Fruit fly (Drosophila melanogaster) whole organism, larva: ENCODE data around the gene zf30C.

Source experiments
- noc ChIP-seq: fragments of 200-800 bp; sonication (Bioruptor generic); optimal IDR thresholded peaks from 3 replicates; lab custom pipeline; 2019; ENCODE audit warnings: missing biosample characterization, mild to moderate bottlenecking, missing genetic modification characterization, moderate library complexity

zf30C gene

DNA sequence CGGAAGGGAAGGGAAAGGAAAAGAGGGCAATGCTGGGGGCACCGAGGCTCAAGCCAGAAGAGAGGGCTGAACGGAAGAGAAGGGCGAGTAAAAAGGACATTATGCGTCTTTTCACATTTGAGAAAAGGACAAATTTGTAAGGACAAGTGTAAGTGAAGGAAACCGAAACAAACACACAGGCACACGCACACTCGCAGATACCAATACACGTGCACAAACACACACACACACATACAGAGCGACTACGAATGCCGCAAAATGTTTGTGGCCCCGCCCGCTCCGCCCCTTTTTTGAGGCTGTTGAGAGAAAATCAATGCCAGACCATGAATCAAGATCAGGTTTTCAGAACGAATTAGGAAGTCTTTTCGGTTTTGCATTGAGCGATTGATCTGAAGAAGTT is 4.8 kb upstream of the zf30C start:
- TF ChIP-seq noc (tag; lab: Kevin White, UChicago): no peak

- no peak for TF ChIP-seq noc (tag; lab: Kevin White, UChicago)
These were observed 3.3 kb upstream of the zf30C start for dm6 chr2L:9754817-9755216.

- TF ChIP-seq noc (tag; lab: Kevin White, UChicago): no peak
These were observed 714 bp downstream of the zf30C start for dm6 chr2L:9758856-9759255.

dm6 chr2L:9763212-9763869 is 5.2 kb downstream of the zf30C start, which contains the start of the genes Taf11 and und:
Gene Taf11 (minus strand): TSS chr2L:9763262.
Gene und (plus strand): TSS chr2L:9763369.
- peak; percentile 51 for TF ChIP-seq noc (tag; lab: Kevin White, UChicago)

- TF ChIP-seq noc (tag; lab: Kevin White, UChicago): no peak
These were observed 8.6 kb downstream of the zf30C start, which contains the start of gene CG4017 for dm6 chr2L:9766758-9767157. Gene CG4017 (plus strand): TSS chr2L:9767058.

- peak; percentile 58 for TF ChIP-seq noc (tag; lab: Kevin White, UChicago)
These were observed 10.6 kb downstream of the zf30C start, which contains the start of gene CG17633 for dm6 chr2L:9768735-9769134. Gene CG17633 (plus strand): TSS chr2L:9769060.

DNA sequence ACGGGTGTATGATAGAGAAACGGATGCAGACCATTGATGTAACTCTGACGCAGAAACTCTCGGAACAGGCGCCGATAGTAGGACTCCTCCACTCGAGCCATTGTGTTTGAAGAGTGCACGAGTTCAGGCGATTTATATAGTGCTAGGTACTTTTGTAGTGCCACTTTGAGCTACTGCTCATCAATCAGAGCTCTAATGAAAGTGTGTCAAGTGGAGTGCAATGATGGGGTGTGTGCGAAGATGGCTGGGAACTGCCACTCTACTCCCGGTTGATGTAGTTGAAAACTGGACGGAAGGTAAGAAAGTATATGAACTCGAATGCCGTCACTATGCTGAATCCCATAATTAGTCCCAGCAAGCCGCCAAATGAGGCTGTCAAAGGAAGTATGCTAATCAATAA is 12.8 kb downstream of the zf30C start, which contains the start of gene ppk18:
ppk18 (minus strand) TSS at position 101 of the 400 bp plus-strand sequence.
- no peak for TF ChIP-seq noc (tag; lab: Kevin White, UChicago)

DNA sequence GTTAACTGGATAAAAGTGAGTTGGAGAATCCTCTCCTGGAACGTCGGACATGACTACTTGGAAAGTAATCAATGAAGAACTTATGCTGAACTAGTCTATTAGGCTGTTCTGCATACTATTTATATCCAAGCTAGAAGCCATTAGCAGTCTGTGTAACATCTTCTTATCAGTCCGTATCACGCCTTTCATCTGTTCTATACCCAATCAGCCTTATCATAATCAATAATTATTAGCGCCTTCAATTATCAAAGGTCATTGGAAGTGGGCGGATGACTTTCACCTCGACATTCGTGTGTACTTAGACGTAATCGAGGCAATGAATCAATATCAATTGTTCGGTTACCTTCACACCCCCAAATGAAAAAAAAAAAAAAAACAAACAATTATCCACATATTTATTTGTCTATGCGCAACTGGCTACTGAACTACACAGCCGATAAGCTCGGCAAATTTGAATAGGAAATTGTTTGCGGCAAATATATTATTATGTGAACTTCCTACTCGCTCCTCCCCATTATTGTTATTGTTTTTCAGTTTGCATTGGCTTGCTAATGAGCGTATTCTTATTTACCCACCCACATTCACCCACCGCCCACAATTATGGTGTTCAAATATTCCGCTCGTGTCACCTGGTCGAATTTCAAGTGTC is 17.0 kb downstream of the zf30C start, which contains the start of the genes ppk11 and ppk16:
ppk11 (minus strand) TSS at position 51 of the 649 bp plus-strand sequence.
ppk16 (minus strand) TSS at position 51 of the 649 bp plus-strand sequence.
- no peak for TF ChIP-seq noc (tag; lab: Kevin White, UChicago)

DNA sequence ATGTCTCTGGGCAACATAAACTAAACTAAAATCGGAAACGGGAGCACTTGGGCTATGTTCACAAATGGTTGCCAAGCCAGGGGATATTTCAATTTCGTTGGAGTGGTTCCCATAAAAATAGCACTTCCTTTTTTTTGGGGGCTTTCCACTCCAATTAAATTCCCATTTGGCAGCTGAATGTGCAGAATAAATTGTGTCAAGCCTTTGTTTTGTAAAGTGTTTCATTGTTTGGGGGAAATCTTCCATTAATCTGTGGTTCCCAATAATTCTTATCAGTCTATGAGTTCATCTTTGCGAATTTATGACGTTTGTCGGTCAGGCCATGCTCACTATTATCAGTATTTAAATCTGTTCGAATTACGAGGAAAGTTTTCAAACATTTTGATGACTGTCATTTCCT is 19.8 kb downstream of the zf30C start:
- peak; percentile 51 for TF ChIP-seq noc (tag; lab: Kevin White, UChicago)

DNA sequence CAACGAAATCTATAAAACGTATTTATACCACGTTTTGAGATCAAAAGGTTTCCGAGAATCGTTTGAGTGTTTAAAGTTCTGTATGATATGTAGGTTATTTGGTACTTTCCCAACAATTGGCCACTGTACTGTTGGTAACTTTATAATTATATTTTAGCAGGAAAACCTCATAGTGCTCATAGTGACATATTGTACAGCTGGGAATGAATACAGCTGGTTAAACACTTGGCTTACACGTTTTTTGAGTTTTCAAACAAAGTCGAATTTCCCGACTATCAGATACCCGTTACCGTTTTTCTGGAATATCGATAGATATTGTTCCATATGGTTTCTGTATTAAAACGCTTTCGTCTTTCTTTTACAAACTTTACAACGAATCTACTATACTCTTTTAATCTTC is 20.3 kb downstream of the zf30C start:
- no peak for TF ChIP-seq noc (tag; lab: Kevin White, UChicago)

- peak; percentile 77 for TF ChIP-seq noc (tag; lab: Kevin White, UChicago)
These were observed 21.0 kb downstream of the zf30C start for dm6 chr2L:9779147-9779546.

DNA sequence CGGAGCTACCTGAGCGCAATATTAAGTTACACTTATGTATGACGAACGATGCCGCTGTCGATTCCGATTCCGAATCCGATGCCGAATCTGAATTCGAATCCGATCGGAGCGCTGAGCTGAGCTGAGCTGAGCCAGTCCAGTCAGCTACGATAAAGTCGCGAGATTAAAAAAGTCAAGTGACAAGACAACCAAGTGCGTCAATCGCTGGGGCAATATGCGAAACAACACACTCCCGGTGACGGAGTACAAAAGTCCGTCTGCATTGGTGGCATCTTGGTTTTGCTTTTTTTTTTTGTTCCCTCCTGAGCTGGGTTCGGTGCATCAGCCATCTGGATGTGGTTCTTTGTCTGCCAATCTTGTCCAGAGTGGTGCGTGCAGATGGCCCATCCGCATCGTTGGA is 21.6 kb downstream of the zf30C start:
- TF ChIP-seq noc (tag; lab: Kevin White, UChicago): no peak

DNA sequence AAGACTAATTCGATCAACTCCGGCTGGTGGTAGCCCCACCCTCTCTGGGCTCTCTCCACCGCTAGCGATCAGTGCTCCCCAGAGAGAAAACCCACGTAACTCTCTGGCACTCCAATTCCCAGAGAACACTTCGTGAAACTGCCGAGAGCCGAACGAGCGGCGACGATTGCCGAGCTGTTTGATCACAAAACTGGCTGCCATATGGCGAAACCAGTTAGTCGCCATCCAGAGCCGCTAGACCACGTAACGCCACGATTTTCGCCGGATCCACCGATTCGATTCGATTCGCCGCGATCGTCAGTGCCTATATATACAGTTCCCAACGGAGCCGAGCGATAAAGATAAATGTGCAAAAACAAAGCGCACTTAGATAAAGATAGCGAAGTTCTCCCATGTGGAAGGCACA is 24.0 kb downstream of the zf30C start, which contains the start of gene IP3K1:
IP3K1 (plus strand) TSS at position 209 of the 406 bp plus-strand sequence.
- peak; percentile 80 for TF ChIP-seq noc (tag; lab: Kevin White, UChicago)

DNA sequence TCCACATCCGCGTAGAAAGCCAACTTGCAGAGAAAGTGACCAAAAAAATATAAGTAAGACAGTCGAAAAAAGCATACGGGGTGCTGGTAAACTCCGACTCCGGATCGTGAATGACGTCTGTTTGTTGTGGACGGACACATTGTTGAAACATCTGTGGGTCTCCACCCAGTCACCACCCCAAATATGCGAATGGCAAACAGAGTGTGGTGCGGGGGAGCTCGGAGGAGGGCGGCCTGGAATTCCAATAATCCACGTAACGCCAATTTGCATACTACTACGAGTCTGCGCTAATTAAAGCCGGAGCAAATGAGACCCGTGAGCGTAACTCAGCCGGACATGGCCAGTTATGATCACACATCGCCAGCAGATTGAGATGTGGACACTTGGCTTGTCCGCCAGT is 25.0 kb downstream of the zf30C start:
- no peak for TF ChIP-seq noc (tag; lab: Kevin White, UChicago)

dm6 chr2L:9784468-9784867 is 26.3 kb downstream of the zf30C start:
- TF ChIP-seq noc (tag; lab: Kevin White, UChicago): no peak

dm6 chr2L:9785917-9786432 is 27.8 kb downstream of the zf30C start:
- peak; percentile 72 for TF ChIP-seq noc (tag; lab: Kevin White, UChicago)
